Worm (Caenorhabditis elegans) whole organism, late embryonic: ENCODE data around the gene zzz-1.
A peak's percentile ranks its signal among the peaks of the same experiment; 100 is the strongest.

ENCODE experiments used
- C08G9.2 ChIP-seq: sonication (generic microtip); optimal IDR thresholded peaks from 2 replicates; lab custom pipeline; 2016; ENCODE audit warnings: mild to moderate bottlenecking, missing genetic modification characterization, moderate library complexity, missing compliant biosample characterization
- F13H6.1 ChIP-seq: sonication (generic microtip); optimal IDR thresholded peaks from 2 replicates; lab custom pipeline; 2016; ENCODE audit warnings: missing genetic modification characterization, missing compliant biosample characterization
- T23F11.4 ChIP-seq: fragments of 200-800 bp; sonication (Bioruptor generic); optimal IDR thresholded peaks from 2 replicates; lab custom pipeline; 2018; ENCODE audit warnings: mild to moderate bottlenecking, missing genetic modification characterization, missing compliant biosample characterization
- ahr-1 ChIP-seq: sonication (generic microtip); optimal IDR thresholded peaks from 2 replicates; lab custom pipeline; 2016; ENCODE audit warnings: missing genetic modification characterization, missing compliant biosample characterization
- ama-1 ChIP-seq: fragments of 150-350 bp; optimal IDR thresholded peaks from 2 replicates; lab custom pipeline; 2014
- ceh-18 ChIP-seq: sonication (generic microtip); optimal IDR thresholded peaks from 2 replicates; lab custom pipeline; 2016; ENCODE audit warnings: missing genetic modification characterization, missing compliant biosample characterization
- ceh-19 ChIP-seq: fragments of 200-800 bp; sonication (Bioruptor generic); optimal IDR thresholded peaks from 2 replicates; lab custom pipeline; 2018; ENCODE audit warnings: mild to moderate bottlenecking, missing genetic modification characterization, missing compliant biosample characterization
- ceh-22 ChIP-seq: sonication (generic microtip); optimal IDR thresholded peaks from 2 replicates; lab custom pipeline; 2017; ENCODE audit warnings: missing biosample characterization, missing genetic modification characterization
- ceh-24 ChIP-seq: sonication (generic microtip); optimal IDR thresholded peaks from 2 replicates; lab custom pipeline; 2016; ENCODE audit warnings: mild to moderate bottlenecking, missing genetic modification characterization, missing compliant biosample characterization
- ceh-31 ChIP-seq: sonication (generic microtip); optimal IDR thresholded peaks from 2 replicates; lab custom pipeline; 2016; ENCODE audit warnings: missing genetic modification characterization, missing compliant biosample characterization
- ceh-34 ChIP-seq: sonication (generic microtip); optimal IDR thresholded peaks from 2 replicates; lab custom pipeline; 2016; ENCODE audit warnings: mild to moderate bottlenecking, missing genetic modification characterization, missing compliant biosample characterization
- ceh-45 ChIP-seq: fragments of 200-800 bp; sonication (Bioruptor generic); IDR thresholded peaks from 2 replicates; pipeline ENCODE4 v1.3.6; 2022; ENCODE audit warnings: missing genetic modification reagents, missing genetic modification characterization, missing compliant biosample characterization
- ceh-48 ChIP-seq: sonication (generic microtip); optimal IDR thresholded peaks from 2 replicates; lab custom pipeline; 2016; ENCODE audit warnings: missing genetic modification characterization, inconsistent platforms, missing compliant biosample characterization
- ceh-6 ChIP-seq: fragments of 200-800 bp; sonication (Bioruptor generic); optimal IDR thresholded peaks from 2 replicates; lab custom pipeline; 2018; ENCODE audit warnings: mild to moderate bottlenecking, missing genetic modification characterization, missing compliant biosample characterization
- ceh-9 ChIP-seq: sonication (generic microtip); optimal IDR thresholded peaks from 2 replicates; lab custom pipeline; 2016; ENCODE audit warnings: mild to moderate bottlenecking, missing genetic modification characterization, inconsistent platforms, missing compliant biosample characterization
- che-1 ChIP-seq: sonication (generic microtip); optimal IDR thresholded peaks from 2 replicates; lab custom pipeline; 2016; ENCODE audit warnings: mild to moderate bottlenecking, missing genetic modification characterization, missing compliant biosample characterization
- elt-2 ChIP-seq: sonication (generic microtip); optimal IDR thresholded peaks from 2 replicates; lab custom pipeline; 2016; ENCODE audit warnings: missing genetic modification reagents, missing genetic modification characterization, missing compliant biosample characterization
- ets-4 ChIP-seq: sonication (generic microtip); optimal IDR thresholded peaks from 2 replicates; lab custom pipeline; 2016; ENCODE audit warnings: missing genetic modification characterization, missing compliant biosample characterization
- fkh-10 ChIP-seq: fragments of 150-350 bp; optimal IDR thresholded peaks from 2 replicates; lab custom pipeline; 2014; ENCODE audit warnings: missing biosample characterization, missing genetic modification reagents, missing genetic modification characterization
- hlh-13 ChIP-seq: fragments of 200-800 bp; sonication (Bioruptor generic); optimal IDR thresholded peaks from 2 replicates; lab custom pipeline; 2018; ENCODE audit warnings: mild to moderate bottlenecking, missing genetic modification characterization, missing compliant biosample characterization
- hlh-15 ChIP-seq: sonication (generic microtip); optimal IDR thresholded peaks from 2 replicates; lab custom pipeline; 2016; ENCODE audit warnings: missing genetic modification characterization, missing compliant biosample characterization
- hlh-30 ChIP-seq: sonication (generic microtip); optimal IDR thresholded peaks from 2 replicates; lab custom pipeline; 2017; ENCODE audit warnings: antibody characterized with exemption, missing genetic modification characterization, missing compliant biosample characterization; ENCODE audit not compliant: insufficient read depth
- mec-3 ChIP-seq: sonication (generic microtip); optimal IDR thresholded peaks from 2 replicates; lab custom pipeline; 2016; ENCODE audit warnings: borderline replicate concordance, missing genetic modification characterization, missing compliant biosample characterization
- nfya-1 ChIP-seq: sonication (generic microtip); optimal IDR thresholded peaks from 2 replicates; lab custom pipeline; 2017; ENCODE audit warnings: missing genetic modification characterization, mild to moderate bottlenecking, missing compliant biosample characterization, antibody characterized with exemption, moderate library complexity
- nhr-11 ChIP-seq: fragments of 150-350 bp; optimal IDR thresholded peaks from 2 replicates; lab custom pipeline; 2014; ENCODE audit warnings: missing biosample characterization, missing genetic modification characterization
- npax-4 ChIP-seq: sonication (generic microtip); optimal IDR thresholded peaks from 2 replicates; lab custom pipeline; 2016; ENCODE audit warnings: missing genetic modification characterization, missing compliant biosample characterization
- pax-1 ChIP-seq: fragments of 150-350 bp; optimal IDR thresholded peaks from 2 replicates; lab custom pipeline; 2014; ENCODE audit warnings: missing biosample characterization, missing genetic modification characterization
- pha-4 ChIP-seq: fragments of 150-350 bp; optimal IDR thresholded peaks from 2 replicates; lab custom pipeline; 2018; ENCODE audit warnings: missing biosample characterization, missing genetic modification reagents, missing genetic modification characterization
- pqm-1 ChIP-seq: sonication (generic microtip); optimal IDR thresholded peaks from 2 replicates; lab custom pipeline; 2016; ENCODE audit warnings: missing genetic modification characterization, missing compliant biosample characterization
- pros-1 ChIP-seq: fragments of 150-350 bp; optimal IDR thresholded peaks from 2 replicates; lab custom pipeline; 2014; ENCODE audit warnings: missing biosample characterization, missing genetic modification reagents, missing genetic modification characterization
- ref-2 ChIP-seq: sonication (generic microtip); optimal IDR thresholded peaks from 2 replicates; lab custom pipeline; 2016; ENCODE audit warnings: missing genetic modification characterization, missing compliant biosample characterization
- rnt-1 ChIP-seq: sonication (generic microtip); optimal IDR thresholded peaks from 2 replicates; lab custom pipeline; 2016; ENCODE audit warnings: missing genetic modification characterization, missing compliant biosample characterization
- syd-9 ChIP-seq: sonication (generic microtip); optimal IDR thresholded peaks from 2 replicates; lab custom pipeline; 2016; ENCODE audit warnings: mild to moderate bottlenecking, missing genetic modification characterization, moderate library complexity, missing compliant biosample characterization
- tbx-2 ChIP-seq: sonication (generic microtip); optimal IDR thresholded peaks from 2 replicates; lab custom pipeline; 2016; ENCODE audit warnings: missing genetic modification characterization, missing compliant biosample characterization
- unc-42 ChIP-seq: sonication (generic microtip); optimal IDR thresholded peaks from 2 replicates; lab custom pipeline; 2016; ENCODE audit warnings: missing genotype, missing genetic modification characterization, missing compliant biosample characterization
- unc-55 ChIP-seq: sonication (generic microtip); optimal IDR thresholded peaks from 2 replicates; lab custom pipeline; 2017; ENCODE audit warnings: missing biosample characterization, missing genetic modification reagents, missing genetic modification characterization
- unc-86 ChIP-seq: sonication (generic microtip); optimal IDR thresholded peaks from 2 replicates; lab custom pipeline; 2016; ENCODE audit warnings: missing genetic modification characterization, missing compliant biosample characterization
- zip-5 ChIP-seq: sonication (generic microtip); optimal IDR thresholded peaks from 2 replicates; lab custom pipeline; 2016; ENCODE audit warnings: missing genetic modification characterization, missing compliant biosample characterization
- ztf-16 ChIP-seq: sonication (generic microtip); optimal IDR thresholded peaks from 2 replicates; lab custom pipeline; 2017; ENCODE audit warnings: missing genetic modification characterization, missing compliant biosample characterization

zzz-1 gene

ce11 chrV:10954334-10954733 is 45.4 kb upstream of the zzz-1 start, which contains the start of gene clec-221:
Gene clec-221, minus strand, starts transcription at chrV:10954434.
- TF ChIP-seq zip-5 (tag; lab: Kevin White, UChicago) (no peak), mec-3 (tag; lab: Kevin White, UChicago) (no peak), F13H6.1 (tag; lab: Kevin White, UChicago) (no peak), T23F11.4 (no peak), ceh-22 (tag; lab: Kevin White, UChicago) (no peak), unc-86 (tag; lab: Kevin White, UChicago) (no peak), pros-1 (tag; lab: Kevin White, UChicago) (no peak), nhr-11 (no peak), pha-4 (tag; lab: Kevin White, UChicago) (no peak), ceh-48 (tag; lab: Kevin White, UChicago) (no peak), pax-1 (no peak), hlh-15 (tag; lab: Kevin White, UChicago) (no peak), ceh-19 (GFP tag; lab: Kevin White, UChicago) (no peak), pqm-1 (tag; lab: Kevin White, UChicago) (no peak), elt-2 (tag; lab: Kevin White, UChicago) (no peak)

ce11 chrV:10953471-10954155 is 44.6 kb upstream of the zzz-1 start:
- TF ChIP-seq ahr-1 (tag; lab: Kevin White, UChicago) (no peak), unc-86 (tag; lab: Kevin White, UChicago) (no peak), pha-4 (tag; lab: Kevin White, UChicago) (no peak), ceh-24 (tag; lab: Kevin White, UChicago) (no peak), fkh-10 (GFP tag; lab: Kevin White, UChicago) (no peak), syd-9 (tag; lab: Kevin White, UChicago) (no peak), ceh-6 (GFP tag; lab: Kevin White, UChicago) (no peak), ceh-9 (tag; lab: Kevin White, UChicago) (no peak), T23F11.4 (no peak), ets-4 (tag; lab: Kevin White, UChicago) (no peak), pros-1 (tag; lab: Kevin White, UChicago) (no peak), hlh-13 (GFP tag; lab: Kevin White, UChicago) (no peak)

- TF ChIP-seq elt-2 (tag; lab: Kevin White, UChicago) = no peak
- TF ChIP-seq unc-55 = peak; percentile 5
- TF ChIP-seq ceh-45 (GFP tag; lab: Robert Waterston, UW) = no peak
- TF ChIP-seq nfya-1 (tag; lab: Kevin White, UChicago) = peak; percentile 19
- peak; percentile 42 for TF ChIP-seq tbx-2
- TF ChIP-seq hlh-30 (tag; lab: Kevin White, UChicago) = peak; percentile 51
- TF ChIP-seq ceh-31 = peak; percentile 27
- no peak for TF ChIP-seq hlh-13 (GFP tag; lab: Kevin White, UChicago)
- TF ChIP-seq C08G9.2 (tag; lab: Kevin White, UChicago) = peak; percentile 8
- TF ChIP-seq rnt-1 = peak; percentile 9
- peak; percentile 29 for TF ChIP-seq unc-42 (tag; lab: Kevin White, UChicago)
- no peak for TF ChIP-seq ceh-34 (tag; lab: Kevin White, UChicago)
- peak; percentile 90 for TF ChIP-seq ceh-18 (tag; lab: Kevin White, UChicago)
Observed at ce11 chrV:10951655-10952278, 42.8 kb upstream of the zzz-1 start, which contains the start of gene F17C11.4. Gene F17C11.4, plus strand, starts transcription at chrV:10951860.

ce11 chrV:10949511-10949910 is 40.5 kb upstream of the zzz-1 start, which contains the start of gene col-153:
Gene col-153, plus strand, starts transcription at chrV:10949811.
- TF ChIP-seq nhr-11 (no peak), ztf-16 (tag; lab: Kevin White, UChicago) (no peak), ceh-48 (tag; lab: Kevin White, UChicago) (no peak), npax-4 (tag; lab: Kevin White, UChicago) (no peak), ceh-34 (tag; lab: Kevin White, UChicago) (no peak), hlh-13 (GFP tag; lab: Kevin White, UChicago) (no peak), unc-86 (tag; lab: Kevin White, UChicago) (no peak), ref-2 (no peak), che-1 (no peak), ama-1 (lab: Kevin White, UChicago) (no peak), pqm-1 (tag; lab: Kevin White, UChicago) (no peak)
